Worm (Caenorhabditis elegans) whole organism, L3 larva: ENCODE results near the gene sre-30.

ENCODE experiments used
- R02D3.7 ChIP-seq: fragments of 150-350 bp; optimal IDR thresholded peaks from 2 replicates; lab custom pipeline; 2014; ENCODE audit warnings: missing biosample characterization, missing genetic modification characterization
- aly-2 ChIP-seq: fragments of 150-350 bp; optimal IDR thresholded peaks from 2 replicates; lab custom pipeline; 2014; ENCODE audit warnings: missing biosample characterization, missing genetic modification characterization
- ceh-16 ChIP-seq: sonication (generic microtip); optimal IDR thresholded peaks from 2 replicates; lab custom pipeline; 2017; ENCODE audit warnings: missing biosample characterization, missing genetic modification characterization
- ceh-28 ChIP-seq: fragments of 150-350 bp; optimal IDR thresholded peaks from 2 replicates; lab custom pipeline; 2014; ENCODE audit warnings: missing biosample characterization, missing genetic modification reagents, missing genetic modification characterization
- ceh-82 ChIP-seq: fragments of 150-350 bp; optimal IDR thresholded peaks from 2 replicates; lab custom pipeline; 2014; ENCODE audit warnings: missing biosample characterization, missing genetic modification characterization
- daf-12 ChIP-seq: fragments of 150-350 bp; optimal IDR thresholded peaks from 2 replicates; lab custom pipeline; 2014; ENCODE audit warnings: missing biosample characterization, missing genetic modification reagents, missing genetic modification characterization
- egl-5 ChIP-seq: fragments of 150-350 bp; optimal IDR thresholded peaks from 2 replicates; lab custom pipeline; 2017; ENCODE audit warnings: missing biosample characterization, missing genetic modification reagents, missing genetic modification characterization, inconsistent platforms
- elt-1 ChIP-seq: fragments of 150-350 bp; optimal IDR thresholded peaks from 2 replicates; lab custom pipeline; 2014; ENCODE audit warnings: missing biosample characterization, missing genetic modification characterization
- elt-3 ChIP-seq, 3 experiments: fragments of 150-350 bp in 1 of 3; sonication (generic microtip) in 2 of 3; optimal IDR thresholded peaks; 2 replicates in 2 of 3; 4 replicates in 1 of 3; lab custom pipeline; 2014 to 2017; ENCODE audit warnings: missing biosample characterization in 3 of 3, missing genetic modification characterization in 3 of 3
- eor-1 ChIP-seq, 2 experiments: fragments of 150-350 bp; optimal IDR thresholded peaks; 2 replicates each; lab custom pipeline; 2014 to 2018; ENCODE audit warnings: missing biosample characterization in 2 of 2, missing genetic modification characterization in 2 of 2
- fkh-10 ChIP-seq: sonication (generic microtip); optimal IDR thresholded peaks from 2 replicates; lab custom pipeline; 2017; ENCODE audit warnings: missing biosample characterization, missing genetic modification reagents, missing genetic modification characterization
- fkh-2 ChIP-seq: fragments of 150-350 bp; optimal IDR thresholded peaks from 2 replicates; lab custom pipeline; 2014; ENCODE audit warnings: missing biosample characterization, missing genetic modification reagents, missing genetic modification characterization
- fos-1 ChIP-seq: fragments of 150-350 bp; optimal IDR thresholded peaks from 2 replicates; lab custom pipeline; 2014; ENCODE audit warnings: missing biosample characterization, missing genetic modification characterization
- hmg-11 ChIP-seq: sonication (generic microtip); optimal IDR thresholded peaks from 2 replicates; lab custom pipeline; 2016; ENCODE audit warnings: missing genetic modification characterization, missing compliant biosample characterization
- lin-15B ChIP-seq: fragments of 150-350 bp; optimal IDR thresholded peaks from 2 replicates; lab custom pipeline; 2014; ENCODE audit warnings: missing biosample characterization, missing genetic modification characterization
- lin-39 ChIP-seq: fragments of 150-350 bp; optimal IDR thresholded peaks from 2 replicates; lab custom pipeline; 2018; ENCODE audit warnings: missing biosample characterization, missing genetic modification reagents, missing genetic modification characterization
- lsy-12 ChIP-seq: sonication (generic microtip); optimal IDR thresholded peaks from 2 replicates; lab custom pipeline; 2016; ENCODE audit warnings: mild to moderate bottlenecking, missing genetic modification characterization, missing compliant biosample characterization
- mml-1 ChIP-seq: fragments of 150-350 bp; sonication (generic microtip); optimal IDR thresholded peaks from 3 replicates; lab custom pipeline; 2014; ENCODE audit warnings: missing biosample characterization, missing genetic modification characterization
- nfya-1 ChIP-seq: sonication (generic microtip); optimal IDR thresholded peaks from 2 replicates; lab custom pipeline; 2017; ENCODE audit warnings: missing genetic modification characterization, mild to moderate bottlenecking, missing compliant biosample characterization, antibody characterized with exemption, moderate library complexity; ENCODE audit not compliant: insufficient read depth
- nhr-11 ChIP-seq: fragments of 150-350 bp; optimal IDR thresholded peaks from 2 replicates; lab custom pipeline; 2014; ENCODE audit warnings: missing biosample characterization, missing genetic modification characterization
- nhr-12 ChIP-seq: fragments of 150-350 bp; optimal IDR thresholded peaks from 2 replicates; lab custom pipeline; 2014; ENCODE audit warnings: missing biosample characterization, missing genetic modification characterization
- nhr-237 ChIP-seq: fragments of 150-350 bp; optimal IDR thresholded peaks from 2 replicates; lab custom pipeline; 2014; ENCODE audit warnings: missing biosample characterization, missing genetic modification characterization
- nhr-25 ChIP-seq: sonication (generic microtip); optimal IDR thresholded peaks from 2 replicates; lab custom pipeline; 2017; ENCODE audit warnings: missing biosample characterization, missing genetic modification characterization
- nhr-43 ChIP-seq: sonication (generic microtip); optimal IDR thresholded peaks from 2 replicates; lab custom pipeline; 2016; ENCODE audit warnings: mild to moderate bottlenecking, missing genetic modification characterization, missing compliant biosample characterization; ENCODE audit not compliant: poor library complexity, severe bottlenecking
- nhr-67 ChIP-seq: fragments of 150-350 bp; optimal IDR thresholded peaks from 2 replicates; lab custom pipeline; 2014; ENCODE audit warnings: missing biosample characterization, missing genetic modification characterization
- nhr-76 ChIP-seq: fragments of 150-350 bp; sonication (generic microtip); optimal IDR thresholded peaks from 5 replicates; lab custom pipeline; 2014; ENCODE audit warnings: missing biosample characterization, missing genetic modification characterization
- nhr-77 ChIP-seq: fragments of 150-350 bp; optimal IDR thresholded peaks from 2 replicates; lab custom pipeline; 2014; ENCODE audit warnings: missing biosample characterization, missing genetic modification characterization
- pha-4 ChIP-seq: fragments of 150-350 bp; optimal IDR thresholded peaks from 2 replicates; lab custom pipeline; 2014; ENCODE audit warnings: missing biosample characterization, missing genetic modification reagents, missing genetic modification characterization
- pqm-1 ChIP-seq: fragments of 150-350 bp; optimal IDR thresholded peaks from 2 replicates; lab custom pipeline; 2017; ENCODE audit warnings: missing biosample characterization, missing genetic modification characterization, inconsistent platforms
- sea-2 ChIP-seq: fragments of 150-350 bp; sonication (generic microtip); optimal IDR thresholded peaks from 4 replicates; lab custom pipeline; 2014; ENCODE audit warnings: missing biosample characterization, missing genetic modification reagents, missing genetic modification characterization
- skn-1 ChIP-seq: fragments of 150-350 bp; optimal IDR thresholded peaks from 2 replicates; lab custom pipeline; 2014; ENCODE audit warnings: missing biosample characterization, missing genetic modification characterization
- snpc-4 ChIP-seq: fragments of 150-350 bp; optimal IDR thresholded peaks from 2 replicates; lab custom pipeline; 2014; ENCODE audit warnings: missing biosample characterization, missing genetic modification characterization
- tbx-2 ChIP-seq: sonication (generic microtip); optimal IDR thresholded peaks from 2 replicates; lab custom pipeline; 2016; ENCODE audit warnings: mild to moderate bottlenecking, missing genetic modification characterization, missing compliant biosample characterization
- unc-39 ChIP-seq: sonication (generic microtip); optimal IDR thresholded peaks from 4 replicates; lab custom pipeline; 2017; ENCODE audit warnings: missing biosample characterization, missing genetic modification characterization
- unc-62 ChIP-seq: fragments of 150-350 bp; sonication (generic microtip); optimal IDR thresholded peaks from 4 replicates; lab custom pipeline; 2014; ENCODE audit warnings: missing biosample characterization, missing genetic modification reagents, missing genetic modification characterization
- ztf-11 ChIP-seq: fragments of 150-350 bp; optimal IDR thresholded peaks from 2 replicates; lab custom pipeline; 2014; ENCODE audit warnings: missing biosample characterization, missing genetic modification characterization

Gene sre-30

ce11 chrII:12380888-12381287 is 25.4 kb downstream of the sre-30 start:
- TF ChIP-seq fkh-2 (tag; lab: Kevin White, UChicago) (no peak), mml-1 (no peak), ceh-82 (tag; lab: Kevin White, UChicago) (no peak), nhr-67 (no peak), unc-39 (tag; lab: Kevin White, UChicago) (no peak), fos-1 (tag; lab: Kevin White, UChicago) (no peak), pha-4 (no peak), unc-62 (no peak), fkh-10 (GFP tag; lab: Kevin White, UChicago) (no peak), aly-2 (tag; lab: Kevin White, UChicago) (no peak), snpc-4 (tag; lab: Kevin White, UChicago) (no peak), lin-39 (tag; lab: Kevin White, UChicago) (no peak), nhr-43 (tag; lab: Kevin White, UChicago) (no peak), nhr-237 (tag; lab: Kevin White, UChicago) (no peak), nhr-25 (tag; lab: Kevin White, UChicago) (no peak), tbx-2 (tag; lab: Kevin White, UChicago) (no peak), elt-1 (tag; lab: Kevin White, UChicago) (no peak), ceh-28 (tag; lab: Kevin White, UChicago) (no peak), lsy-12 (no peak), egl-5 (tag; lab: Kevin White, UChicago) (no peak)

ce11 chrII:12379430-12379829 is 26.9 kb downstream of the sre-30 start, which contains the start of gene marc-5:
Gene marc-5, minus strand, starts transcription at chrII:12379530.
- TF ChIP-seq lsy-12: no peak
- no peak for TF ChIP-seq pqm-1 (tag; lab: Kevin White, UChicago)
- TF ChIP-seq nhr-76 (tag; lab: Kevin White, UChicago): no peak

- TF ChIP-seq lin-39 (tag; lab: Kevin White, UChicago) (peak; percentile 52), nhr-77 (tag; lab: Kevin White, UChicago) (no peak), snpc-4 (tag; lab: Kevin White, UChicago) (no peak), nfya-1 (tag; lab: Kevin White, UChicago) (peak; percentile 5), egl-5 (tag; lab: Kevin White, UChicago) (peak; percentile 79), pha-4 (peak; percentile 77), unc-39 (tag; lab: Kevin White, UChicago) (no peak)
These were observed 27.5 kb downstream of the sre-30 start for ce11 chrII:12378793-12379192.

ce11 chrII:12373921-12374320 is 32.4 kb downstream of the sre-30 start:
- no peak for TF ChIP-seq hmg-11 (tag; lab: Kevin White, UChicago)
- TF ChIP-seq fkh-2 (tag; lab: Kevin White, UChicago): no peak
- TF ChIP-seq skn-1 (tag; lab: Kevin White, UChicago): no peak
- no peak for TF ChIP-seq nhr-11
- no peak for TF ChIP-seq lin-15B (tag; lab: Kevin White, UChicago)
- TF ChIP-seq daf-12 (tag; lab: Kevin White, UChicago): no peak
- peak; percentile 8 for TF ChIP-seq nfya-1 (tag; lab: Kevin White, UChicago)
- TF ChIP-seq lin-39 (tag; lab: Kevin White, UChicago): no peak

- TF ChIP-seq pha-4 (no peak), ztf-11 (tag; lab: Kevin White, UChicago) (no peak), elt-3 (tag; optimal IDR thresholded peaks at IDR 0.05; lab: Kevin White, UChicago) (no peak)
These were observed 37.1 kb downstream of the sre-30 start for ce11 chrII:12369202-12369601.

ce11 chrII:12362262-12362661 is 44.0 kb downstream of the sre-30 start:
- TF ChIP-seq eor-1 (tag; optimal IDR thresholded peaks at IDR 0.05; lab: Kevin White, UChicago): no peak
- TF ChIP-seq R02D3.7: no peak
- no peak for TF ChIP-seq ceh-28 (tag; lab: Kevin White, UChicago)
- no peak for TF ChIP-seq ztf-11 (tag; lab: Kevin White, UChicago)
- TF ChIP-seq unc-62: no peak
- TF ChIP-seq egl-5 (tag; lab: Kevin White, UChicago): no peak
- no peak for TF ChIP-seq ceh-16 (tag; lab: Kevin White, UChicago)
- TF ChIP-seq aly-2 (tag; lab: Kevin White, UChicago): no peak
- no peak for TF ChIP-seq nhr-25 (tag; lab: Kevin White, UChicago)
- no peak for TF ChIP-seq nhr-77 (tag; lab: Kevin White, UChicago)
- no peak for TF ChIP-seq nhr-12 (tag; lab: Kevin White, UChicago)
- no peak for TF ChIP-seq sea-2
- TF ChIP-seq nhr-43 (tag; lab: Kevin White, UChicago): no peak
- no peak for TF ChIP-seq snpc-4 (tag; lab: Kevin White, UChicago)
- TF ChIP-seq fkh-10 (GFP tag; lab: Kevin White, UChicago): no peak
- no peak for TF ChIP-seq hmg-11 (tag; lab: Kevin White, UChicago)
- TF ChIP-seq nhr-76 (tag; lab: Kevin White, UChicago): no peak
- TF ChIP-seq unc-39 (tag; lab: Kevin White, UChicago): no peak
- no peak for TF ChIP-seq mml-1
- TF ChIP-seq lin-39 (tag; lab: Kevin White, UChicago): no peak
